Worm (Caenorhabditis elegans) whole organism, late embryonic: Measurements from ENCODE around the gene disl-2.

Experiments used
- C38D4.7 ChIP-seq: fragments of 200-800 bp; sonication (Bioruptor generic); optimal IDR thresholded peaks from 2 replicates; lab custom pipeline; 2018; ENCODE audit warnings: mild to moderate bottlenecking, missing genetic modification characterization, moderate library complexity, missing compliant biosample characterization
- T23F11.4 ChIP-seq: fragments of 200-800 bp; sonication (Bioruptor generic); optimal IDR thresholded peaks from 2 replicates; lab custom pipeline; 2018; ENCODE audit warnings: mild to moderate bottlenecking, missing genetic modification characterization, missing compliant biosample characterization
- Y22D7AL.16 ChIP-seq: sonication (generic microtip); optimal IDR thresholded peaks from 2 replicates; lab custom pipeline; 2016; ENCODE audit warnings: missing genetic modification characterization, missing compliant biosample characterization
- ceh-18 ChIP-seq: sonication (generic microtip); optimal IDR thresholded peaks from 2 replicates; lab custom pipeline; 2016; ENCODE audit warnings: missing genetic modification characterization, missing compliant biosample characterization
- ceh-22 ChIP-seq: sonication (generic microtip); optimal IDR thresholded peaks from 2 replicates; lab custom pipeline; 2017; ENCODE audit warnings: missing biosample characterization, missing genetic modification characterization
- ceh-31 ChIP-seq: sonication (generic microtip); optimal IDR thresholded peaks from 2 replicates; lab custom pipeline; 2016; ENCODE audit warnings: missing genetic modification characterization, missing compliant biosample characterization
- ceh-45 ChIP-seq: fragments of 200-800 bp; sonication (Bioruptor generic); IDR thresholded peaks from 2 replicates; pipeline ENCODE4 v1.3.6; 2022; ENCODE audit warnings: missing genetic modification reagents, missing genetic modification characterization, missing compliant biosample characterization
- ceh-9 ChIP-seq: sonication (generic microtip); optimal IDR thresholded peaks from 2 replicates; lab custom pipeline; 2016; ENCODE audit warnings: mild to moderate bottlenecking, missing genetic modification characterization, inconsistent platforms, missing compliant biosample characterization
- dve-1 ChIP-seq: sonication (generic microtip); optimal IDR thresholded peaks from 2 replicates; lab custom pipeline; 2017; ENCODE audit warnings: antibody characterized with exemption, mild to moderate bottlenecking, missing genetic modification characterization, missing compliant biosample characterization
- eyg-1 ChIP-seq: sonication (generic microtip); optimal IDR thresholded peaks from 2 replicates; lab custom pipeline; 2016; ENCODE audit warnings: missing genotype, missing genetic modification characterization, missing compliant biosample characterization
- fkh-6 ChIP-seq: sonication (generic microtip); optimal IDR thresholded peaks from 2 replicates; lab custom pipeline; 2016; ENCODE audit warnings: missing genetic modification characterization, missing compliant biosample characterization
- hlh-15 ChIP-seq: sonication (generic microtip); optimal IDR thresholded peaks from 2 replicates; lab custom pipeline; 2016; ENCODE audit warnings: missing genetic modification characterization, missing compliant biosample characterization
- hlh-30 ChIP-seq: sonication (generic microtip); optimal IDR thresholded peaks from 2 replicates; lab custom pipeline; 2017; ENCODE audit warnings: antibody characterized with exemption, missing genetic modification characterization, missing compliant biosample characterization; ENCODE audit not compliant: insufficient read depth
- hlh-6 ChIP-seq: sonication (generic microtip); optimal IDR thresholded peaks from 2 replicates; lab custom pipeline; 2016; ENCODE audit warnings: missing genotype, missing genetic modification characterization, missing compliant biosample characterization
- lim-6 ChIP-seq: sonication (generic microtip); optimal IDR thresholded peaks from 2 replicates; lab custom pipeline; 2016; ENCODE audit warnings: missing genetic modification characterization, missing compliant biosample characterization
- lin-11 ChIP-seq: fragments of 200-800 bp; sonication (Bioruptor generic); optimal IDR thresholded peaks from 2 replicates; lab custom pipeline; 2018; ENCODE audit warnings: mild to moderate bottlenecking, missing genetic modification characterization, missing compliant biosample characterization
- madf-2 ChIP-seq: sonication (generic microtip); optimal IDR thresholded peaks from 2 replicates; lab custom pipeline; 2017; ENCODE audit warnings: missing genetic modification characterization, missing compliant biosample characterization
- nfya-1 ChIP-seq: sonication (generic microtip); optimal IDR thresholded peaks from 2 replicates; lab custom pipeline; 2017; ENCODE audit warnings: missing genetic modification characterization, mild to moderate bottlenecking, missing compliant biosample characterization, antibody characterized with exemption, moderate library complexity
- nhr-11 ChIP-seq: fragments of 150-350 bp; optimal IDR thresholded peaks from 2 replicates; lab custom pipeline; 2014; ENCODE audit warnings: missing biosample characterization, missing genetic modification characterization
- nhr-232 ChIP-seq: sonication (generic microtip); optimal IDR thresholded peaks from 2 replicates; lab custom pipeline; 2016; ENCODE audit warnings: missing genetic modification characterization, missing compliant biosample characterization
- pag-3 ChIP-seq: sonication (generic microtip); optimal IDR thresholded peaks from 2 replicates; lab custom pipeline; 2016; ENCODE audit warnings: missing compliant biosample characterization, missing genetic modification characterization, borderline replicate concordance
- pat-9 ChIP-seq: fragments of 200-800 bp; sonication (Bioruptor generic); optimal IDR thresholded peaks from 2 replicates; lab custom pipeline; 2018; ENCODE audit warnings: mild to moderate bottlenecking, missing genetic modification characterization, moderate library complexity, missing compliant biosample characterization
- pha-4 ChIP-seq: fragments of 150-350 bp; optimal IDR thresholded peaks from 2 replicates; lab custom pipeline; 2018; ENCODE audit warnings: missing biosample characterization, missing genetic modification reagents, missing genetic modification characterization
- pqm-1 ChIP-seq: sonication (generic microtip); optimal IDR thresholded peaks from 2 replicates; lab custom pipeline; 2016; ENCODE audit warnings: missing genetic modification characterization, missing compliant biosample characterization
- ref-2 ChIP-seq: sonication (generic microtip); optimal IDR thresholded peaks from 2 replicates; lab custom pipeline; 2016; ENCODE audit warnings: missing genetic modification characterization, missing compliant biosample characterization
- sdc-2 ChIP-seq: sonication (generic microtip); optimal IDR thresholded peaks from 2 replicates; lab custom pipeline; 2016; ENCODE audit warnings: missing genotype, missing genetic modification characterization, missing compliant biosample characterization
- syd-9 ChIP-seq: sonication (generic microtip); optimal IDR thresholded peaks from 2 replicates; lab custom pipeline; 2016; ENCODE audit warnings: mild to moderate bottlenecking, missing genetic modification characterization, moderate library complexity, missing compliant biosample characterization
- ttx-3 ChIP-seq: sonication (generic microtip); optimal IDR thresholded peaks from 2 replicates; lab custom pipeline; 2016; ENCODE audit warnings: missing genetic modification reagents, missing genetic modification characterization, missing compliant biosample characterization
- unc-3 ChIP-seq, 2 experiments: fragments of 200-800 bp in 1 of 2; sonication (Bioruptor generic) in 1 of 2; sonication (generic microtip) in 1 of 2; conservative IDR thresholded peaks in 1 of 2; optimal IDR thresholded peaks in 1 of 2; 2 replicates each; pipeline versions ENCODE4 v1.3.6 to Lab custom; 2016 to 2022; ENCODE audit warnings: missing compliant biosample characterization in 2 of 2, missing genetic modification characterization in 2 of 2, missing genetic modification reagents in 1 of 2
- unc-42 ChIP-seq: sonication (generic microtip); optimal IDR thresholded peaks from 2 replicates; lab custom pipeline; 2016; ENCODE audit warnings: missing genotype, missing genetic modification characterization, missing compliant biosample characterization
- unc-86 ChIP-seq: sonication (generic microtip); optimal IDR thresholded peaks from 2 replicates; lab custom pipeline; 2016; ENCODE audit warnings: missing genetic modification characterization, missing compliant biosample characterization
- ztf-16 ChIP-seq: sonication (generic microtip); optimal IDR thresholded peaks from 2 replicates; lab custom pipeline; 2017; ENCODE audit warnings: missing genetic modification characterization, missing compliant biosample characterization

The disl-2 gene

DNA sequence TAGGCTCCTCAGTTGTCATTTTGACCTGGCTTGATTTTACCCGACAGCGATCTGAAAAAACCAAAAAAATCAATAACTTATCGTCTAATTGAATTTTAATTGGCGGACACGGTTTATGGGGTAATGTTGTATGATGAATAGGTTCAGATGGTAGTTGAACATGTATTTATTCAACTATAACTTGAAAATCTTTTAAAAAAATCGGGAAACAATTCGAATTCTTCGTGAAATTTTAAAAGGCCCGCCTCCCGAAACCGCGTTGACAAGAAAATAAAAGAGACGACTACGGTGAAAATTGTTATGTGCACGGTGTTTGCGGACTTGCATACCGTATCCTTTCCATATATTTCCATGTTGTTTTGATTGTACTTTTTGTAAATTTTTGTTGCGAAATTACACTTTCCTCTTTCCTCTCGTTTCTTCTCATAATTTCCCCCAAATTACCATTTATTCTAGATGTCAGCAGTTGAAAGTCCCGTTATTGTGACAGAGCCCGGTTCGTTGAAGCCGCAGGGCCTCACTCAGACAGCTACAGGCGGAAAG, at the start of gene disl-2, which contains the start of gene T24G10.2:
Gene disl-2, plus strand, starts transcription at position 457 of the 543 bp plus-strand sequence.
Gene T24G10.2, minus strand, starts transcription at position 51 of the 543 bp plus-strand sequence.
- TF ChIP-seq ceh-18, result peak; percentile 4
- TF ChIP-seq nfya-1, result peak; percentile 62
- no peak for TF ChIP-seq Y22D7AL.16 (tag; lab: Kevin White, UChicago)
- TF ChIP-seq ceh-31 (tag; lab: Kevin White, UChicago), result peak; percentile 30

DNA sequence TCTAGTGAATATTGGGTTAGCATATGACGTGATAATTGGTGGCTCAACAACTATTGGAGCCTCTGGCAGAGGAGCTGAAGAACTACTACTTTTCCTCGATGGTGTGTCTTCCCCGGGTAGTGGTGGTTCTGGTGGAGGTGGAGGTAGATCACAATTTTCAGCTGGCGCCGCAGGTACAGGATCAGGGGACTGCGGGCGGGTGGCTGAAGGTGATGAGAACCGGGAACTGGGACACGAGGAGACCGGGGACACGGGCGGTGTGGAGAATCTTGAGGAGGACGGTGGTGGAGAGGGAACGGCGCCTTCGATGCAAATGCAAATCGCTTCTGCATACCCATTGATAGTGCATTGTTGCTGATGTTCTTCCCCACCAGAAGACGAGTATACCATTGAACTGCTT, 47.2 kb upstream of the disl-2 start:
- TF ChIP-seq ref-2 (tag; lab: Kevin White, UChicago) (no peak), nhr-232 (no peak), eyg-1 (tag; lab: Kevin White, UChicago) (no peak), pha-4 (tag; lab: Kevin White, UChicago) (no peak), hlh-6 (tag; lab: Kevin White, UChicago) (no peak), hlh-15 (tag; lab: Kevin White, UChicago) (no peak), syd-9 (tag; lab: Kevin White, UChicago) (no peak)

DNA sequence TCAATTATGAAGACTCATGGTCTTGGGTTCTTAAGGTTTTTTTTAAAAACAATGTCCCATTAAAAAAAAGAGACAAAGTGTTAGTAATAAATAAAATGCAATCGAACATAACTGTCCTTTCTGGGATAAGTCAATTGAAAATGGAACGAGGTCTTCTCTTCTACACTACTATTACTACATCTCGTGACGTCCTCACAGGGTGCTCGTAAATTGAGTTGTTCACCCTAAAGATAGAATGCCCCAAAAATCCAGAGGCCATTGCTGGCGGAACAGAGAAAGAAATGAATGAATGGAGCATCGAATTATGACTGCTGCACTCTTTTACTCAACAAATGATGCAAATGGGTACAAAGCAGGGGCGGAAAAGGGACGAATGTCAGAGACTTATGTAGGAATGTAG, 40.5 kb upstream of the disl-2 start:
- TF ChIP-seq unc-42 (tag; lab: Kevin White, UChicago) (peak; percentile 80), pag-3 (no peak)
- TF ChIP-seq, all 69 proteins: peak for 1

DNA sequence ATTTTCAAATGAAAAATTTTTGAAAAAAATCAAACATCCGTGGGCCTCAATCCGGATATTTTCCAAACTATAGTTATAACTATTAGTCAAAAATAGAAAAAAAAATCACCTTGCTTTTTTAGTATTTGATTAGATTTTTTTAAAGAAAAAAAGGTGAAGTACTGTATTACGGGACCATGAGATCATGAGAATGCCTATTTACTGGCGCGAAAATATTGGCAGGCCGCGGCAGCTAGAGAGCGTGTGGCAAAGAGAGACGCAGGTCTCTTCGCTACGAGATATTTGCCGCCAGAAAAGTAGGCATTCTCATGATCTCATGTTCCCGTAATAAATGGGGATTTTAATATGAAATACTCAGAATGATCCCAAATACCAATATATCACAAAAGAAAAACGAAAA, 38.0 kb upstream of the disl-2 start:
- TF ChIP-seq nhr-11 (tag; lab: Kevin White, UChicago) (no peak), dve-1 (no peak), pat-9 (tag; lab: Kevin White, UChicago) (no peak), madf-2 (tag; lab: Kevin White, UChicago) (no peak), lim-6 (tag; lab: Kevin White, UChicago) (no peak), unc-3 (GFP tag; conservative IDR thresholded peaks at IDR 0.05; lab: Robert Waterston, UW) (no peak), unc-3 (tag; optimal IDR thresholded peaks at IDR 0.05; lab: Kevin White, UChicago) (no peak)

DNA sequence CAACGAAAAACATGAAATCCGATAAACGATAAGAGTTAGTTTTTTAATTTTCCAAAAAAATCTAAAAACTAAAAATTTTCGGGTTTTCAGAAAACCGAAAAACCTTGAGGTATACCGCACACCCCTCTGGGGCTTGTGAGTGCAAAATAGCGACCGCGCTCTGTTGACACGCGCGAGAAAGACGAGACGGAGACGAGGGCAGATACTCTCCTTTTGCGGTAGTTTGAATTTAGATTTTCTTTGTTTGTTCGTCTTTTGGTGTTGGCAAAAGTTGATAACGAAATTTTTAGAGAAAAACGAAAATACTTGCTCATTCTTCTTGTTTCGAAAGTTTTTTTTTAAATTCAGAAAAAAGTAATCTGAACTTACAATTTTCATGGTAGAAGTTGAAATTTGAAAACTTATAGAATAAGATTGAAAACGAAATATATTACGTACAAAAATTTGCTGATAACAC, 37.3 kb upstream of the disl-2 start, which contains the start of the genes W03A5.2 and Y32H12A.8:
Gene W03A5.2, plus strand, starts transcription at position 407 of the 457 bp plus-strand sequence.
Gene Y32H12A.8, minus strand, starts transcription at position 410 of the 457 bp plus-strand sequence.
- TF ChIP-seq nfya-1, result peak; percentile 41
- TF ChIP-seq pqm-1 (tag; lab: Kevin White, UChicago), result no peak
- TF ChIP-seq, all 69 proteins: peak for 1

DNA sequence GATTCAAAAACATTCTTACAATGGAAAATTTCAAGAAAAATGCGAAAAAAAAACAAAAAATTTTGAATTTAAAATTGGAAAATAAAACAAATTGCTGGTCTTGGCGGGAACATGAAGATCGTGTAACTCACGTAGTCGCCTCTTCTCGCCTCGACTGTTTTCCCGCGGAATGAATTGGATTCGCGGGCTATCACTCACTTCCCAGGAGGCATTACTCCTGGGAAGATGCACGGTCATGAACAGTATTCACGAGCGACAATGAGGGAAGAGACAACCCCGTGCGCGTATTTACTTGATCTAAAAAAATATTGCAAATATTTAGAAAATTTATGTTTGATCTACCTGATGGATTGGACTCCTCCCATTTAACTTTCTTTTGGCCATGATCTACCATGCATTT, 36.7 kb upstream of the disl-2 start:
- TF ChIP-seq madf-2 (tag; lab: Kevin White, UChicago) (no peak), hlh-30 (tag; lab: Kevin White, UChicago) (no peak), T23F11.4 (no peak), fkh-6 (tag; lab: Kevin White, UChicago) (no peak), hlh-15 (tag; lab: Kevin White, UChicago) (no peak), sdc-2 (tag; lab: Kevin White, UChicago) (no peak), C38D4.7 (GFP tag; lab: Kevin White, UChicago) (no peak), syd-9 (tag; lab: Kevin White, UChicago) (no peak), ttx-3 (tag; lab: Kevin White, UChicago) (no peak), unc-86 (tag; lab: Kevin White, UChicago) (no peak), ztf-16 (tag; lab: Kevin White, UChicago) (no peak), ceh-31 (tag; lab: Kevin White, UChicago) (no peak), ceh-45 (GFP tag; lab: Robert Waterston, UW) (no peak), pag-3 (no peak), ceh-9 (tag; lab: Kevin White, UChicago) (no peak), lin-11 (tag; lab: Kevin White, UChicago) (no peak), ceh-22 (tag; lab: Kevin White, UChicago) (no peak)
